Fruit fly (Drosophila melanogaster) whole organism, embryonic: Measurements from ENCODE around the gene CG43954.

ENCODE experiments used
- Antp ChIP-seq: fragments of 200-800 bp; sonication (Bioruptor generic); optimal IDR thresholded peaks from 3 replicates; lab custom pipeline; 2016; ENCODE audit warnings: missing biosample characterization, missing genetic modification characterization
- Bdp1 ChIP-seq: fragments of 200-800 bp; sonication (Bioruptor generic); optimal IDR thresholded peaks from 3 replicates; lab custom pipeline; 2016; ENCODE audit warnings: missing biosample characterization, missing genetic modification characterization
- Blimp-1 ChIP-seq: fragments of 200-800 bp; sonication (Bioruptor generic); optimal IDR thresholded peaks from 3 replicates; lab custom pipeline; 2018; ENCODE audit warnings: missing biosample characterization, missing genetic modification characterization, mild to moderate bottlenecking, moderate library complexity, missing genetic modification reagents
- CG11560 ChIP-seq: fragments of 200-800 bp; sonication (Bioruptor generic); IDR thresholded peaks from 3 replicates; pipeline ENCODE4 v1.3.6; 2022; ENCODE audit warnings: missing biosample characterization, missing genetic modification characterization
- CG12219 ChIP-seq: fragments of 200-800 bp; sonication (Bioruptor generic); optimal IDR thresholded peaks from 3 replicates; lab custom pipeline; 2018; ENCODE audit warnings: missing biosample characterization, mild to moderate bottlenecking, missing genetic modification characterization
- CG1233 ChIP-seq: fragments of 200-800 bp; sonication (Bioruptor generic); optimal IDR thresholded peaks from 4 replicates; lab custom pipeline; 2018; ENCODE audit warnings: missing biosample characterization, mild to moderate bottlenecking, missing genetic modification characterization
- CG13296 ChIP-seq: fragments of 200-800 bp; sonication (Bioruptor generic); optimal IDR thresholded peaks from 3 replicates; lab custom pipeline; 2018; ENCODE audit warnings: missing biosample characterization, mild to moderate bottlenecking, missing genetic modification characterization
- CG14710 ChIP-seq: fragments of 200-800 bp; sonication (Bioruptor generic); optimal IDR thresholded peaks from 3 replicates; lab custom pipeline; 2019; ENCODE audit warnings: missing biosample characterization, mild to moderate bottlenecking, missing genetic modification characterization, moderate library complexity
- CG17385 ChIP-seq: fragments of 200-800 bp; sonication (Bioruptor generic); optimal IDR thresholded peaks from 3 replicates; lab custom pipeline; 2018; ENCODE audit warnings: missing biosample characterization, mild to moderate bottlenecking, missing genetic modification characterization
- CG17802 ChIP-seq: fragments of 200-800 bp; sonication (Bioruptor generic); optimal IDR thresholded peaks from 2 replicates; lab custom pipeline; 2018; ENCODE audit warnings: missing biosample characterization, mild to moderate bottlenecking, missing genetic modification characterization, moderate library complexity
- CG18011 ChIP-seq: fragments of 200-800 bp; sonication (Bioruptor generic); optimal IDR thresholded peaks from 2 replicates; lab custom pipeline; 2017; ENCODE audit warnings: missing biosample characterization, missing genetic modification characterization, mild to moderate bottlenecking, moderate library complexity, missing genotype
- CG2129 ChIP-seq: fragments of 200-800 bp; sonication (Bioruptor generic); IDR thresholded peaks from 2 replicates; pipeline ENCODE4 v1.3.6; 2022; ENCODE audit warnings: missing biosample characterization, missing genetic modification characterization; ENCODE audit not compliant: partially characterized antibody
- CG2202 ChIP-seq: fragments of 200-800 bp; sonication (Bioruptor generic); optimal IDR thresholded peaks from 2 replicates; lab custom pipeline; 2018; ENCODE audit warnings: missing biosample characterization, mild to moderate bottlenecking, missing genetic modification characterization
- CG2712 ChIP-seq: fragments of 200-800 bp; optimal IDR thresholded peaks from 3 replicates; lab custom pipeline; 2019; ENCODE audit warnings: missing biosample characterization, mild to moderate bottlenecking, missing genetic modification characterization, moderate library complexity
- CG30403 ChIP-seq: fragments of 200-800 bp; sonication (Bioruptor generic); optimal IDR thresholded peaks from 3 replicates; lab custom pipeline; 2016; ENCODE audit warnings: missing biosample characterization, missing genetic modification characterization
- CG3407 ChIP-seq: fragments of 200-800 bp; sonication (Bioruptor generic); optimal IDR thresholded peaks from 2 replicates; lab custom pipeline; 2018; ENCODE audit warnings: missing biosample characterization, mild to moderate bottlenecking, missing genetic modification characterization
- CG4328 ChIP-seq: fragments of 200-800 bp; sonication (Bioruptor generic); optimal IDR thresholded peaks from 3 replicates; lab custom pipeline; 2017; ENCODE audit warnings: missing biosample characterization, missing genetic modification reagents, missing genetic modification characterization
- CG4617 ChIP-seq: fragments of 200-800 bp; sonication (Bioruptor generic); optimal IDR thresholded peaks from 3 replicates; lab custom pipeline; 2016; ENCODE audit warnings: missing biosample characterization, missing genetic modification characterization, borderline replicate concordance
- CG8944 ChIP-seq: fragments of 200-800 bp; sonication (Bioruptor generic); optimal IDR thresholded peaks from 3 replicates; lab custom pipeline; 2016; ENCODE audit warnings: missing biosample characterization, missing genetic modification characterization
- Deaf1 ChIP-seq: fragments of 200-800 bp; optimal IDR thresholded peaks from 3 replicates; lab custom pipeline; 2019; ENCODE audit warnings: missing biosample characterization, mild to moderate bottlenecking, missing genetic modification characterization, moderate library complexity
- Doc3 ChIP-seq: fragments of 200-800 bp; sonication (Bioruptor generic); IDR thresholded peaks from 3 replicates; pipeline ENCODE4 v1.3.6; 2022; ENCODE audit warnings: missing biosample characterization, missing genetic modification characterization; ENCODE audit not compliant: partially characterized antibody
- E2f2 ChIP-seq: fragments of 200-800 bp; sonication (Bioruptor generic); IDR thresholded peaks from 2 replicates; pipeline ENCODE4 v1.3.6; 2022; ENCODE audit warnings: missing biosample characterization, missing genetic modification characterization
- ERR ChIP-seq: fragments of 200-800 bp; sonication (Bioruptor generic); optimal IDR thresholded peaks from 2 replicates; lab custom pipeline; 2016; ENCODE audit warnings: missing biosample characterization, missing genetic modification characterization
- Ets65A ChIP-seq: fragments of 200-800 bp; sonication (Bioruptor generic); peaks from one replicate; lab custom pipeline; 2016; ENCODE audit warnings: missing biosample characterization, missing genetic modification characterization
- Fer2 ChIP-seq: fragments of 200-800 bp; sonication (Bioruptor generic); optimal IDR thresholded peaks from 2 replicates; lab custom pipeline; 2018; ENCODE audit warnings: missing biosample characterization, mild to moderate bottlenecking, missing genetic modification characterization, moderate library complexity
- H2.0 ChIP-seq: fragments of 200-800 bp; sonication (Bioruptor generic); IDR thresholded peaks from 2 replicates; pipeline ENCODE4 v1.3.6; 2022; ENCODE audit warnings: missing biosample characterization, missing genetic modification characterization
- Hr78 ChIP-seq, 2 experiments: fragments of 200-800 bp in 1 of 2; fragments of >200 bp in 1 of 2; sonication (Bioruptor generic) in 1 of 2; optimal IDR thresholded peaks; 2 replicates each; lab custom pipeline; 2017 to 2019; ENCODE audit warnings: missing biosample characterization in 2 of 2, missing genetic modification characterization in 2 of 2, mild to moderate bottlenecking in 1 of 2, moderate library complexity in 1 of 2
- Lim3 ChIP-seq: fragments of 200-800 bp; sonication (Bioruptor generic); IDR thresholded peaks from 2 replicates; pipeline ENCODE4 v1.3.6; 2022; ENCODE audit warnings: missing biosample characterization, missing genetic modification characterization
- Ptx1 ChIP-seq: fragments of 200-800 bp; sonication (Bioruptor generic); IDR thresholded peaks from 2 replicates; pipeline ENCODE4 v1.3.6; 2022; ENCODE audit warnings: missing biosample characterization, missing genetic modification characterization
- Ravus ChIP-seq: fragments of 200-800 bp; sonication (Bioruptor generic); IDR thresholded peaks from 2 replicates; pipeline ENCODE4 v1.3.6; 2022; ENCODE audit warnings: missing biosample characterization, missing genetic modification characterization
- Xrp1 ChIP-seq: fragments of 200-800 bp; sonication (Bioruptor generic); IDR thresholded peaks from 2 replicates; pipeline ENCODE4 v1.3.6; 2022; ENCODE audit warnings: missing biosample characterization, missing genetic modification characterization
- ato ChIP-seq: fragments of 200-800 bp; sonication (Bioruptor generic); IDR thresholded peaks from 2 replicates; pipeline ENCODE4 v1.3.6; 2022; ENCODE audit warnings: missing biosample characterization, missing genetic modification characterization; ENCODE audit not compliant: partially characterized antibody
- az2 ChIP-seq: fragments of 200-800 bp; sonication (Bioruptor generic); optimal IDR thresholded peaks from 3 replicates; lab custom pipeline; 2016; ENCODE audit warnings: missing biosample characterization, missing genetic modification characterization
- cas ChIP-seq: fragments of 200-800 bp; sonication (Bioruptor generic); IDR thresholded peaks from 2 replicates; pipeline ENCODE4 v1.3.6; 2022; ENCODE audit warnings: missing biosample characterization, missing genetic modification characterization
- dan ChIP-seq: fragments of 200-800 bp; sonication (Bioruptor generic); IDR thresholded peaks from 2 replicates; pipeline ENCODE4 v1.3.6; 2022; ENCODE audit warnings: missing biosample characterization, missing genetic modification characterization
- dimm ChIP-seq: fragments of 200-800 bp; sonication (Bioruptor generic); IDR thresholded peaks from 2 replicates; pipeline ENCODE4 v1.3.6; 2022; ENCODE audit warnings: missing biosample characterization, missing genetic modification characterization
- ewg ChIP-seq: fragments of 200-800 bp; sonication (Bioruptor generic); optimal IDR thresholded peaks from 3 replicates; lab custom pipeline; 2017; ENCODE audit warnings: mild to moderate bottlenecking, missing biosample characterization, missing genetic modification reagents, missing genetic modification characterization
- eyg ChIP-seq: fragments of 200-800 bp; sonication (Bioruptor generic); optimal IDR thresholded peaks from 3 replicates; lab custom pipeline; 2016; ENCODE audit warnings: missing biosample characterization, missing genetic modification characterization
- gem ChIP-seq: fragments of 200-800 bp; sonication (Bioruptor generic); optimal IDR thresholded peaks from 2 replicates; lab custom pipeline; 2019; ENCODE audit warnings: missing biosample characterization, mild to moderate bottlenecking, missing genetic modification characterization, moderate library complexity
- ken ChIP-seq: fragments of 200-800 bp; sonication (Bioruptor generic); IDR thresholded peaks from 3 replicates; pipeline ENCODE4 v1.3.6; 2022; ENCODE audit warnings: missing biosample characterization, missing genetic modification characterization
- org-1 ChIP-seq: fragments of 200-800 bp; sonication (Bioruptor generic); optimal IDR thresholded peaks from 2 replicates; lab custom pipeline; 2017; ENCODE audit warnings: missing biosample characterization, missing genetic modification characterization
- pan ChIP-seq, 4 experiments: fragments of >200 bp in 3 of 4; fragments of 200-800 bp in 1 of 4; sonication (Bioruptor generic) in 1 of 4; optimal IDR thresholded peaks in 3 of 4; IDR thresholded peaks in 1 of 4; 2 replicates each; pipeline versions ENCODE4 v1.3.6 to Lab custom; 2017 to 2022; ENCODE audit warnings: missing biosample characterization in 2 of 4, missing genetic modification characterization in 2 of 4, mixed read lengths in 1 of 4
- sc ChIP-seq, 3 experiments: fragments of >200 bp in 2 of 3; fragments of 200-800 bp in 1 of 3; sonication (Bioruptor generic) in 1 of 3; optimal IDR thresholded peaks; 2 replicates in 2 of 3; 3 replicates in 1 of 3; lab custom pipeline; 2017; ENCODE audit warnings: mild to moderate bottlenecking in 1 of 3, missing biosample characterization in 1 of 3, missing genetic modification characterization in 1 of 3, missing genetic modification reagents in 1 of 3
- stwl ChIP-seq: fragments of 200-800 bp; sonication (Bioruptor generic); optimal IDR thresholded peaks from 3 replicates; lab custom pipeline; 2018; ENCODE audit warnings: missing biosample characterization, mild to moderate bottlenecking, missing genetic modification characterization, moderate library complexity
- twi ChIP-seq: fragments of 200-800 bp; optimal IDR thresholded peaks from 2 replicates; lab custom pipeline; 2019; ENCODE audit warnings: missing biosample characterization, mild to moderate bottlenecking, missing genetic modification characterization, moderate library complexity
- unc-4 ChIP-seq: fragments of 200-800 bp; sonication (Bioruptor generic); IDR thresholded peaks from 2 replicates; pipeline ENCODE4 v1.3.6; 2022; ENCODE audit warnings: missing biosample characterization, missing genetic modification characterization; ENCODE audit not compliant: partially characterized antibody
- vfl ChIP-seq: fragments of 200-800 bp; sonication (Bioruptor generic); optimal IDR thresholded peaks from 2 replicates; lab custom pipeline; 2016; ENCODE audit warnings: missing biosample characterization, missing genetic modification characterization

CG43954 gene

dm6 chr3L:16711430-16712228 is at the start of gene CG43954, which contains the start of the genes Lasp and Dab (continued):
- TF ChIP-seq CG2129 (GFP tag; lab: Robert Waterston, UW) (no peak), CG13296 (GFP tag; lab: Kevin White, UChicago) (peak; percentile 55), eyg (no peak), CG1233 (GFP tag; lab: Kevin White, UChicago) (peak; percentile 16), CG12219 (GFP tag; lab: Kevin White, UChicago) (no peak), twi (tag; lab: Kevin White, UChicago) (no peak), Doc3 (GFP tag; lab: Robert Waterston, UW) (peak; percentile 43; the same call in 1 of the 3 replicates), H2.0 (GFP tag; lab: Robert Waterston, UW) (peak; percentile 44; the same call in 1 of the 2 replicates), Xrp1 (GFP tag; lab: Robert Waterston, UW) (no peak), unc-4 (no peak; the same call in none of the 2 replicates), CG4617 (peak; percentile 36), CG4328 (GFP tag; lab: Kevin White, UChicago) (no peak), pan (optimal IDR thresholded peaks at IDR 0.05; lab: Kevin White, UChicago) (no peak), pan (GFP tag; optimal IDR thresholded peaks at IDR 0.05 in 1 of 2, IDR thresholded peaks at IDR 0.05 in 1 of 2) (peak in 1 of 2 experiments; percentile 51), CG2202 (tag; lab: Kevin White, UChicago) (no peak), CG8944 (GFP tag; lab: Kevin White, UChicago) (no peak), Lim3 (no peak), CG30403 (GFP tag; lab: Kevin White, UChicago) (peak; percentile 29), Bdp1 (GFP tag; lab: Kevin White, UChicago) (no peak), CG11560 (tag; lab: Robert Waterston, UW) (no peak), sc (optimal IDR thresholded peaks at IDR 0.05; lab: Kevin White, UChicago) (no peak), sc (GFP tag; optimal IDR thresholded peaks at IDR 0.05; lab: Kevin White, UChicago) (no peak), CG18011 (GFP tag; lab: Kevin White, UChicago) (no peak), ewg (GFP tag; lab: Kevin White, UChicago) (peak; percentile 69), cas (peak; percentile 46; the same call in 1 of the 2 replicates), CG14710 (tag; lab: Kevin White, UChicago) (peak; percentile 66), ERR (no peak), Ravus (GFP tag; lab: Robert Waterston, UW) (no peak), Fer2 (tag; lab: Kevin White, UChicago) (no peak), CG17385 (peak; percentile 82), stwl (tag; lab: Kevin White, UChicago) (peak; percentile 61), Hr78 (GFP tag; optimal IDR thresholded peaks at IDR 0.05; lab: Kevin White, UChicago) (no peak), CG3407 (GFP tag; lab: Kevin White, UChicago) (no peak), Antp (GFP tag; lab: Kevin White, UChicago) (no peak), az2 (GFP tag; lab: Kevin White, UChicago) (peak; percentile 31), gem (tag; lab: Kevin White, UChicago) (no peak), CG2712 (tag; lab: Kevin White, UChicago) (peak; percentile 48), Ptx1 (GFP tag; lab: Robert Waterston, UW) (no peak), dimm (no peak), ken (peak; percentile 54; the same call in 2 of the 3 replicates), CG17802 (tag; lab: Kevin White, UChicago) (no peak), Ets65A (GFP tag; lab: Kevin White, UChicago) (no peak), Blimp-1 (GFP tag; lab: Kevin White, UChicago) (peak; percentile 15), org-1 (GFP tag; lab: Kevin White, UChicago) (peak; percentile 41), vfl (GFP tag; lab: Kevin White, UChicago) (no peak), dan (GFP tag; lab: Robert Waterston, UW) (no peak), ato (peak; percentile 49), E2f2 (GFP tag; lab: Robert Waterston, UW) (peak; percentile 80), Deaf1 (peak; percentile 45)
